Worm (Caenorhabditis elegans) whole organism, dauer: ENCODE results near the gene C05D11.13.

Source experiments
- unc-62 ChIP-seq: sonication (generic microtip); optimal IDR thresholded peaks from 2 replicates; lab custom pipeline; 2017; ENCODE audit warnings: missing biosample characterization, missing genetic modification reagents, missing genetic modification characterization

Gene C05D11.13

DNA sequence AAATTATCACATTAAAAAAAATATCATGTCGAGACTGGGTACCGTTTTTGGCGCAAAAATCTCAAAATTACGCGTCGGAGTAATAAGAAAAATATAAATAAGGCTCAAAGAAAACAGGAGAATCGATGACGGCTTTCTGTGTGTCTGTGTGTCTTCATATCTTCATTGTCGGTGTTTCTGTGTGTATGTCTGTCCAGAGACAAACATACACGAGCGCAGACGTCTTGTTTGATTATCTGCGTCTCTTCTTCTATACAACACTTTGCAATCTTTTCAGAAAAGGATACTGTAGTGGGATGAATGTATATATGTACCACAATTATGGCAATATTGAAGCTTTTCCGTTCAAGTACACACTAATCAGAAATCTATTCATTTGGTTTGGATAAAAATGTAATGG is at the start of gene C05D11.13:
Gene C05D11.13 (minus strand): TSS at position 252 of the 400 bp plus-strand sequence.
- no peak for TF ChIP-seq unc-62 (GFP tag; lab: Kevin White, UChicago)

- TF ChIP-seq unc-62 (GFP tag; lab: Kevin White, UChicago), result no peak
Measured at ce11 chrIII:6492807-6493206, 48.4 kb upstream of the C05D11.13 start, which contains the start of gene srb-11. TSS of gene srb-11 (minus strand) at chrIII:6492907.

- TF ChIP-seq unc-62 (GFP tag; lab: Kevin White, UChicago), result no peak
Measured at ce11 chrIII:6490989-6491388, 46.6 kb upstream of the C05D11.13 start.

DNA sequence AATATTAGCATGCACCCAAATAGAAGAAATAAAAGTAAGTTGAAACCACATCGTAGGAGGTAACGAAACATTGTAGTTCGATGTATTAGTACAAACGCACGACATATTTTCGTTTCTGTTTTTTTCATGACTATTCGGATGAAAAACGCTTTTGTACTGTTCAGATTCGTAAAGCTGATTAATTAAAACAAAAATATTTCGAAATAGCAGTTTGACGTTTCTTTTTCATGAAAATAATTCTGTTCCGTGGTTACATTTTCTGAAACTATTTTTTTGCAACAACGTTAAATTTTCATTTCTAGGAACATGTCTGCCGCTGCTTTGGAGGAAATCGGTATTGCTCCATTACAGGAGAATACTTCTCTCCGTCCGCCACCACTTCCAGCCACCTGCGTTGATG is 45.1 kb upstream of the C05D11.13 start, which contains the start of gene rpt-3:
Gene rpt-3 (plus strand): TSS at position 301 of the 400 bp plus-strand sequence.
- TF ChIP-seq unc-62 (GFP tag; lab: Kevin White, UChicago), result no peak

DNA sequence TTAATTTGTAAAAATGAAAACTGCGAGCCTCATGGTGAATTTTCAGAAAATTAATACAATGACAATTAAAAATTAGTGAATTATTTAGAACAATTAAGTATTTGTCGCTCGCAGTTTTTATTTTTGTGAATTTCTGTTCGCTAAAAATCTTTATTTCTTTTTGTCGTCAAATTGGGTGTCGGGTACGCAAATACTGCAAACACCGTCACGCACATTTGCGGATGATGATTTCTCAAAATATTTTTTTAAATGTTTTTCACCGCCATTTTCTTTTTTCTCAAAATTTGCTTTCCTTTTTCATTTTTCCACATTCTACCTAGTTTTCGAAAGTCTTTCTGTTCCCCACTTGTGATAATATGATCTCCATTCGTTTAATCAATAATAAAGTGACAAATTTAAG is 44.5 kb upstream of the C05D11.13 start:
- no peak for TF ChIP-seq unc-62 (GFP tag; lab: Kevin White, UChicago)

DNA sequence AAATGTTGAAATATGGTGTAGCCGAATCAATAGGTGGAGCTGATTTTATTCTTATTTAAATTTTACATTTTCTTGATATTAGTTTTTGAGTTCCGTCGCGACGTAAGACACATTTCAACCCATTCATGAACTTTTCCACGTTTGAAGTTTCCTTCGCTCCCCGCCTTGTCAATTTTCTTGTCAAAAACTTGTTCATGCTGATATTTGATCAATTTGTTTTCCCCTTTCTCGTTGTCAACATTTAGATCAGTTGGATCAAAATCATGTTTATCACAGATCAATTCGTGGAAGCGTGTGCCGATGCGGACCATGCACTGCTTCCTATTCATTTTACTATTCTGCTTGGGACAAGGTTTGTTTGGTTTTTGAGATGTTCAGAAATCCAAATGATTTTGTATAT is 38.5 kb upstream of the C05D11.13 start, which contains the start of gene chtb-2:
Gene chtb-2 (plus strand): TSS at position 301 of the 400 bp plus-strand sequence.
- TF ChIP-seq unc-62 (GFP tag; lab: Kevin White, UChicago), result no peak

DNA sequence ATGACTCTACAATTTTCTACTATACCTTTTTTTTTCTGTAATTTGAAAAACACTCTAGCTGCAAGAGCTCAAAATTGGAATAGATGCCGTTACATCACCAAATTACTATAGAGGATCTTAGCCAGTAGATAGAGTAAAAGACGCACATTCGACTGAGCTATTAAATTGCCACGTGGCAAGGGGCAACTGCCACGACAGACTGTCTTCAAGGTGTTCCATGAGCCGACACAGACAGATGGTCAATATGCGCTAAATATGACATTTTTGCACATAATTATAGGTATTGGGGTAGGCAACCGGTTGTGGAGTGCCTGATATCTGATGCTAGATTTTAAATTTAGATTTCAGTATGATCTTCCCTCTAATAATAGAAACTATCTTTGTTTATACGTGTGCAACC is 35.1 kb upstream of the C05D11.13 start:
- no peak for TF ChIP-seq unc-62 (GFP tag; lab: Kevin White, UChicago)

DNA sequence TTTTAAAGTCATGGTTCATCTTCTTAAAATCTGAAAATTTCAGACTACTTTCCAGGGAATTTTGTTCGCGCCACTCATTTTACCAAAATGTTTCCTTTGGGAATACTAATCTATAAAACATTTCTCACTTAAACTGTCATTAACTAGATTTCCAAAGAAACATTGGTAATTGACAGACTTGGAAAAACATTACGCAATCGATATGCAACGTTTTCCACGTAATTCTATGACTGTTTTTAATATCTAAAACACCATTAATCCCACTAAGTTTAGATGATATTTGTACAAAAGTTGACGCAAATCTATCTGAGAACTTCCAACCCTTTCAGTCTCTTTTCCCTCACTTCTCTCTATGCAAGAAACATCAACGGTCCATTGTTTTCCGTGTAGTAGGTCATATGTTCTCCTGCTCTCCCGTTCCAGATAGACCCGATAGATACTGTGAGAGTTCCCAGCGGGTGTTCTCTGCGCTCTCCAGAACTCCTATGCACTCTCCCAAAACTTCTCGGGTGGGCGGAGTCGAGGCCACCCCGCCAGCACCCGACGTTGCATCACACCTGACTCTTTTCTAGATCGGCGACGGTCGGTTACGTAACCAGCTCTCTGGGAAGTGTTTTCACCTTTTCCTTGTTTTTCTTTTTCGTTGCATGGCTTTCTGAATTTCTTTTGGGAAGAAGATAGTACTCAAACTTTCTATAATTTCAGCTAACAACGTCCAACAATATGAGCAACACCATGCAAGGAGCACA is 34.0 kb upstream of the C05D11.13 start, which contains the start of gene zip-8:
Gene zip-8 (plus strand): TSS at position 700 of the 749 bp plus-strand sequence.
- TF ChIP-seq unc-62 (GFP tag; lab: Kevin White, UChicago), result no peak

DNA sequence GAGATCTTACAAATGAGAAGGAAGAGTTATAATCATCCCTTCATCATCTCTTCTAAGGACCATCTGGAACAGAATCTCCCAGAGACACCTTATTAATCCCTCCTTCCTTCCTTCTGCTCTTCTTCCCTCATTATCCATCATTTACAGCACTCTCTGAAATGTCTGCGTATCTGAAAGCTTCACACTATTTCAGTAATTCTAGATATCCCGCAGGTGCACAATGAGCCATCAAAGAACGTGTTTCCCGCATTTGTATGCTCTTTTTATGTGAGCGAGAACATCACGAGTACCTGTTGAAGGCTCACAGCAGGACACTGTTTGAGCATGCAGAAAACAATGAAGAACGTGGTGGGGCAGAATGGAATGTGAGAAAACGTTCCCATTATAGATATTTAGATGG is 32.0 kb upstream of the C05D11.13 start:
- TF ChIP-seq unc-62 (GFP tag; lab: Kevin White, UChicago), result no peak

DNA sequence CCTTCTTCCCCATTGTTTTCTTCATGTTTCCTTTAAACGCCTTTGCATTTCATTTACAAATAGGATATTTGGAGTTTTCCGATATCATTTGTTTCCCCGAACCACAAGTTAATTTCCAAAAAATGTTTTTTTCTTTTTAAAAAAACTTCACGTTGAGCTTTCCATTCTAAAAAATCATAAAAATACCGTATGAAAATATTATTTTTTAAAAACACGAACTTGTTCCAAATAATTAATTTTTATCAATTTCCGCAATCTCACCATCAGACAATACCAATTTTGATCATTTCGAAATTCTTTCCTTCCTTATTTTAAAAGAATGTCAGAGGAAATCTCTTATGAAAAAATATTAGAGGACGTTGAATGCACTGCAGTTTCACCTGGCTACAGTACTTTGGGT is 27.1 kb upstream of the C05D11.13 start, which contains the start of gene wht-6:
Gene wht-6 (plus strand): TSS at position 301 of the 400 bp plus-strand sequence.
- no peak for TF ChIP-seq unc-62 (GFP tag; lab: Kevin White, UChicago)

- no peak for TF ChIP-seq unc-62 (GFP tag; lab: Kevin White, UChicago)
Measured at ce11 chrIII:6467005-6467404, 22.6 kb upstream of the C05D11.13 start, which contains the start of gene T26A5.2. TSS of gene T26A5.2 (plus strand) at chrIII:6467305.

- TF ChIP-seq unc-62 (GFP tag; lab: Kevin White, UChicago), result no peak
Measured at ce11 chrIII:6464913-6465312, 20.5 kb upstream of the C05D11.13 start, which contains the start of gene nduf-2.2. TSS of gene nduf-2.2 (plus strand) at chrIII:6465222.

- TF ChIP-seq unc-62 (GFP tag; lab: Kevin White, UChicago), result no peak
Measured at ce11 chrIII:6464113-6464571, 19.8 kb upstream of the C05D11.13 start.

DNA sequence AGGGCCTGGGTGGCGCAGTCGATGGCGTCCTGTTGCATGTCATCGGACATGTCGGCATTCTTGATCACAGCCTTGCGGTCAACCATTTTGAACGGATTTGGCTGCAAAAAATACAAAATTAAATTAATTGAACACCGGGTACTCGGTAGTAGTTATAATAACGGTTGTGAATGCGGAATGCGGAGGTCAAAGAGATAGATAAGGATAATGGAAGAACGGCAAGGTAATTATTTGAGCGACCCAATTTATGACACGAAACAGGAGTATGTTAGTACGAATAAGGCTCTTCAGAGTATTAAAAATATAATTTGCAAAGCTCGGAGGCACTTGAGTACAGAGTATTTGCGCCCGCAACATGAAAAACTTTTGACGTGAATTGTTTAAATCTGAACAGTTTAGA is 19.3 kb upstream of the C05D11.13 start, which contains the start of gene dlc-1:
Gene dlc-1 (minus strand): TSS at position 101 of the 400 bp plus-strand sequence.
- TF ChIP-seq unc-62 (GFP tag; lab: Kevin White, UChicago), result no peak

- TF ChIP-seq unc-62 (GFP tag; lab: Kevin White, UChicago), result no peak
Measured at ce11 chrIII:6462610-6463009, 18.2 kb upstream of the C05D11.13 start, which contains the start of gene T26A5.8. TSS of gene T26A5.8 (minus strand) at chrIII:6462856.

DNA sequence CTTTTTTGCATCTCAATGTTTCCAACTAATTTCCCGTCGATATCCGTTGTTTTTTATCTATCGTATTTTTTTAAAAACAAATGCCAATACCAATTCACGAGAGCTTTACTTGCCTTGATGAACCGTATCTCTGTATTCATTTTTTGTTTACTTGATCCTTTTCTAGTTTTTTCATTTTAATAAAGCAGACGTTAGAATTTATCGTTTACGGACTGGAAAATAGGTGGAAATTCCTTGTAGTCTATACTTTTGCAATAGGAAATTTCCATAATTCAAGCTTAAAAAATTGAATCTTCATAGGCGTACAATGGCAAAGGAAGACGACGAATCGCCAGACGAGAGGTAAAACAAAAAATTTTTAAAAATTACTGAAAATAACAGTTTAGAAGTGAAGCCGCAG is 15.4 kb upstream of the C05D11.13 start, which contains the start of gene algn-1:
Gene algn-1 (plus strand): TSS at position 301 of the 400 bp plus-strand sequence.
- TF ChIP-seq unc-62 (GFP tag; lab: Kevin White, UChicago), result no peak
